Fruit fly (Drosophila melanogaster): ENCODE data around the gene Hsc20.
A peak's percentile ranks its signal among the peaks of the same experiment; 100 is the strongest.

dm6 chr3L:16189058-16189924 is 43.6 kb upstream of the Hsc20 start:
- no peak for TF ChIP-seq Jra (GFP tag; optimal IDR thresholded peaks at IDR 0.05)
- peak; percentile 14 for TF ChIP-seq h (GFP tag; optimal IDR thresholded peaks at IDR 0.05)
- TF ChIP-seq sage (GFP tag; optimal IDR thresholded peaks at IDR 0.05) = no peak
- peak; percentile 35 for TF ChIP-seq psq (GFP tag; optimal IDR thresholded peaks at IDR 0.05)
- TF ChIP-seq Rel (GFP tag; optimal IDR thresholded peaks at IDR 0.05) = no peak
- no peak for TF ChIP-seq Rel (tag; optimal IDR thresholded peaks at IDR 0.05)
